Fruit fly (Drosophila melanogaster): ENCODE measurements around the gene CG17177.

DNA sequence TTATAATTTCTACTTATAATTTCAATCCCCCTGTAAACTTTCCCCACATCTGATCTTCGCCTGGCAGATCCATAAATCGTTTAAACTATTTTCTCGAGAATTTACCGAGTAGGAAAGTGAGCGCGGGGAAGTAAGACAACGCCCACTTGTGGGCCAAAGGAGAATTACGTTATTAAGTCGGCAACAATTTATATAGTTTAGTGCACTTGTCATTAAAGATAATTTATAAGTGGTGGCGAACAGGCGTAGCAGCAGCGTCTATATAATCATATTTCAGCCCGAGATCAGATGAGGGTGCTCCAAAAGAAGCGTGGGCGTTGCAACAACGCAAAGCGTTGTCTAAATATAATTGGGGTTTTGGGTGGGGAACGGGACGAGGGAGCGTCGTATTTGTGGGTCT is 46.7 kb downstream of the CG17177 start:
- TF ChIP-seq CG8478 (optimal IDR thresholded peaks at IDR 0.05) (no peak), CTCF (optimal IDR thresholded peaks at IDR 0.05) (no peak)

All from S2 (cell line).